Worm (Caenorhabditis elegans) whole organism, L3 larva: ENCODE results near the gene C17B7.9.

Experiments
- egl-27 ChIP-seq: sonication (generic microtip); optimal IDR thresholded peaks from 4 replicates; lab custom pipeline; 2017; ENCODE audit warnings: missing biosample characterization, missing genetic modification reagents, missing genetic modification characterization
- nfya-1 ChIP-seq: sonication (generic microtip); optimal IDR thresholded peaks from 2 replicates; lab custom pipeline; 2017; ENCODE audit warnings: missing genetic modification characterization, mild to moderate bottlenecking, missing compliant biosample characterization, antibody characterized with exemption, moderate library complexity; ENCODE audit not compliant: insufficient read depth
- nhr-237 ChIP-seq: fragments of 150-350 bp; optimal IDR thresholded peaks from 2 replicates; lab custom pipeline; 2014; ENCODE audit warnings: missing biosample characterization, missing genetic modification characterization
- skn-1 ChIP-seq: fragments of 150-350 bp; optimal IDR thresholded peaks from 2 replicates; lab custom pipeline; 2014; ENCODE audit warnings: missing biosample characterization, missing genetic modification characterization

ce11 chrV:3289267-3289666 is 42.7 kb downstream of the C17B7.9 start, which contains the start of gene F35F10.6:
- TF ChIP-seq egl-27 (tag; lab: Kevin White, UChicago) (no peak), nhr-237 (no peak), skn-1 (tag; lab: Kevin White, UChicago) (no peak), nfya-1 (tag; lab: Kevin White, UChicago) (no peak)
